Worm (Caenorhabditis elegans) whole organism, L3 larva: ENCODE results near the gene ZC262.13.

Source experiments
- aly-2 ChIP-seq: fragments of 150-350 bp; optimal IDR thresholded peaks from 2 replicates; lab custom pipeline; 2014; ENCODE audit warnings: missing biosample characterization, missing genetic modification characterization
- elt-2 ChIP-seq: sonication (generic microtip); optimal IDR thresholded peaks from 2 replicates; lab custom pipeline; 2016; ENCODE audit warnings: missing genetic modification reagents, mild to moderate bottlenecking, missing genetic modification characterization, missing compliant biosample characterization
- nhr-11 ChIP-seq: fragments of 150-350 bp; optimal IDR thresholded peaks from 2 replicates; lab custom pipeline; 2014; ENCODE audit warnings: missing biosample characterization, missing genetic modification characterization
- nhr-28 ChIP-seq: fragments of 150-350 bp; optimal IDR thresholded peaks from 2 replicates; lab custom pipeline; 2014; ENCODE audit warnings: missing biosample characterization, missing genetic modification characterization
- nhr-77 ChIP-seq: fragments of 150-350 bp; optimal IDR thresholded peaks from 2 replicates; lab custom pipeline; 2014; ENCODE audit warnings: missing biosample characterization, missing genetic modification characterization
- snpc-4 ChIP-seq: fragments of 150-350 bp; optimal IDR thresholded peaks from 2 replicates; lab custom pipeline; 2014; ENCODE audit warnings: missing biosample characterization, missing genetic modification characterization

- TF ChIP-seq aly-2 (tag; lab: Kevin White, UChicago) (no peak), elt-2 (tag; lab: Kevin White, UChicago) (no peak), nhr-11 (tag; lab: Kevin White, UChicago) (no peak), nhr-28 (tag; lab: Kevin White, UChicago) (no peak), nhr-77 (tag; lab: Kevin White, UChicago) (no peak), snpc-4 (tag; lab: Kevin White, UChicago) (no peak)
Observed at ce11 chrIII:8281310-8281709, 44.7 kb upstream of the ZC262.13 start.
